Worm (Caenorhabditis elegans) whole organism, young adult: ENCODE measurements around the gene far-3.
A peak's percentile ranks its signal among the peaks of the same experiment; 100 is the strongest.

Experiments used
- F49E8.2 ChIP-seq: sonication (generic microtip); optimal IDR thresholded peaks from 3 replicates; lab custom pipeline; 2017; ENCODE audit warnings: missing genetic modification characterization, mild to moderate bottlenecking, missing compliant biosample characterization, antibody characterized with exemption, moderate library complexity; ENCODE audit not compliant: insufficient read depth
- F52B5.7 ChIP-seq: sonication (generic microtip); optimal IDR thresholded peaks from 2 replicates; lab custom pipeline; 2016; ENCODE audit warnings: mild to moderate bottlenecking, missing genetic modification characterization, missing compliant biosample characterization
- cebp-1 ChIP-seq, 2 experiments: fragments of 200-800 bp in 1 of 2; sonication (Bioruptor generic) in 1 of 2; sonication (generic microtip) in 1 of 2; IDR thresholded peaks in 1 of 2; optimal IDR thresholded peaks in 1 of 2; 2 replicates each; pipeline versions ENCODE4 v1.3.6 to Lab custom; 2017 to 2022; ENCODE audit warnings: missing compliant biosample characterization in 2 of 2, missing genetic modification characterization in 2 of 2, mild to moderate bottlenecking in 1 of 2, missing genetic modification reagents in 1 of 2, moderate library complexity in 1 of 2
- cebp-2 ChIP-seq: fragments of 200-800 bp; sonication (Bioruptor generic); IDR thresholded peaks from 2 replicates; pipeline ENCODE4 v1.3.6; 2022; ENCODE audit warnings: missing genetic modification characterization, missing compliant biosample characterization
- dpl-1 ChIP-seq: fragments of 150-350 bp; optimal IDR thresholded peaks from 2 replicates; lab custom pipeline; 2014; ENCODE audit warnings: missing biosample characterization, missing genetic modification reagents, missing genetic modification characterization
- ets-4 ChIP-seq: fragments of 200-800 bp; sonication (Bioruptor generic); optimal IDR thresholded peaks from 2 replicates; lab custom pipeline; 2018; ENCODE audit warnings: mild to moderate bottlenecking, missing genetic modification characterization, missing compliant biosample characterization
- lsy-27 ChIP-seq: sonication (generic microtip); optimal IDR thresholded peaks from 2 replicates; lab custom pipeline; 2017; ENCODE audit warnings: missing genetic modification characterization, mild to moderate bottlenecking, missing compliant biosample characterization, antibody characterized with exemption, missing genotype, borderline replicate concordance; ENCODE audit not compliant: insufficient read depth
- nfyb-1 ChIP-seq: fragments of 200-800 bp; sonication (Bioruptor generic); IDR thresholded peaks from 2 replicates; pipeline ENCODE4 v1.3.6; 2022; ENCODE audit warnings: missing genetic modification reagents, missing genetic modification characterization, missing compliant biosample characterization
- nhr-27 ChIP-seq: fragments of 200-800 bp; sonication (Bioruptor generic); optimal IDR thresholded peaks from 2 replicates; lab custom pipeline; 2018; ENCODE audit warnings: mild to moderate bottlenecking, missing genetic modification characterization, moderate library complexity, missing compliant biosample characterization
- pha-4 ChIP-seq: fragments of 150-350 bp; sonication (generic microtip); optimal IDR thresholded peaks from 2 replicates; lab custom pipeline; 2014; ENCODE audit warnings: missing biosample characterization, missing genetic modification reagents, missing genetic modification characterization
- snpc-4 ChIP-seq, 5 experiments: fragments of 150-350 bp in 1 of 5; sonication (generic microtip) in 4 of 5; optimal IDR thresholded peaks; 2 replicates each; lab custom pipeline; 2014 to 2018; ENCODE audit warnings: missing genetic modification characterization in 5 of 5, missing biosample characterization in 3 of 5, antibody characterized with exemption in 2 of 5, mild to moderate bottlenecking in 2 of 5, missing compliant biosample characterization in 2 of 5, missing genotype in 2 of 5, moderate library complexity in 2 of 5, missing genetic modification reagents in 1 of 5
- tbx-9 ChIP-seq: sonication (generic microtip); optimal IDR thresholded peaks from 2 replicates; lab custom pipeline; 2016; ENCODE audit warnings: borderline replicate concordance, missing genetic modification characterization, inconsistent platforms, missing compliant biosample characterization
- ztf-3 ChIP-seq: fragments of 200-800 bp; sonication (Bioruptor generic); optimal IDR thresholded peaks from 2 replicates; lab custom pipeline; 2018; ENCODE audit warnings: mild to moderate bottlenecking, missing genetic modification characterization, missing compliant biosample characterization

DNA sequence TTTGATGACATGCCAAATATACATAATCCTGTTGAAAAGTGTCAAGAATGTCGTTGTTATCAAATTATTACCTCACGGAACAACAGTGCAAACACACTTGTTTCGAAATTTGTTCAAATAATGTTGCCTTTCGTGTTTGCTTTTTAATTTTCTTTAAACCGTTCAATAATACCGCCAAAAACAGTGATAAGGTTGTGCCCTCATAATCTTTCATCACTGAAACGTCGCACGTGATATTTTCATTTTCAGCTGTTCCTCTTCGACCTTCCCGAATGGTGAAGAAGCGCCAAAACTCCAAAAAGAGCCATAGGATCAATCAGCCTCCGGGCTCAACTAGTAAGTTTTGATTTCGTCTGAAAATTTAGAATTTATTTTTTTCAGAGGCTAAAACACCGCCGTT lies 4.7 kb upstream of the far-3 start, which contains the start of gene inft-2:
- TF ChIP-seq nhr-27 (tag; lab: Kevin White, UChicago) (no peak), lsy-27 (no peak), dpl-1 (no peak), cebp-1 (GFP tag; IDR thresholded peaks at IDR 0.05; lab: Robert Waterston, UW) (peak; percentile 65; the same call in 1 of the 2 replicates), cebp-1 (tag; optimal IDR thresholded peaks at IDR 0.05; lab: Kevin White, UChicago) (no peak), pha-4 (tag; lab: Kevin White, UChicago) (no peak), nfyb-1 (GFP tag; lab: Robert Waterston, UW) (no peak), tbx-9 (tag; lab: Kevin White, UChicago) (no peak), ztf-3 (GFP tag; lab: Kevin White, UChicago) (no peak), snpc-4 (GFP tag; optimal IDR thresholded peaks at IDR 0.05; lab: Kevin White, UChicago) (no peak), snpc-4 (tag; optimal IDR thresholded peaks at IDR 0.05; lab: Kevin White, UChicago) (no peak), F52B5.7 (tag; lab: Kevin White, UChicago) (no peak), F49E8.2 (tag; lab: Kevin White, UChicago) (no peak), ets-4 (GFP tag; lab: Kevin White, UChicago) (no peak), cebp-2 (no peak)
